Worm (Caenorhabditis elegans) whole organism, L1 larva: ENCODE data around the gene fbxc-7.
"Not testable (repeated sequence)": the region's sequence is repeated elsewhere in the genome, so short reads cannot be mapped to it uniquely, and the experiment has no call there.

Experiments used
- C34B4.2 ChIP-seq: sonication (generic microtip); optimal IDR thresholded peaks from 2 replicates; lab custom pipeline; 2017; ENCODE audit warnings: mild to moderate bottlenecking, missing genetic modification characterization, missing compliant biosample characterization
- F16B12.6 ChIP-seq: fragments of 150-350 bp; optimal IDR thresholded peaks from 2 replicates; lab custom pipeline; 2014; ENCODE audit warnings: missing biosample characterization, missing genetic modification characterization
- Y116A8C.19 ChIP-seq: sonication (generic microtip); optimal IDR thresholded peaks from 2 replicates; lab custom pipeline; 2016; ENCODE audit warnings: missing compliant biosample characterization, missing genetic modification characterization, borderline replicate concordance
- aly-2 ChIP-seq: fragments of 150-350 bp; optimal IDR thresholded peaks from 2 replicates; lab custom pipeline; 2014; ENCODE audit warnings: missing biosample characterization, missing genetic modification characterization
- ceh-82 ChIP-seq, 3 experiments: fragments of 150-350 bp in 1 of 3; sonication (generic microtip) in 2 of 3; optimal IDR thresholded peaks; 2 replicates each; lab custom pipeline; 2014 to 2017; ENCODE audit warnings: missing biosample characterization in 3 of 3, missing genetic modification characterization in 3 of 3
- ceh-90 ChIP-seq: sonication (generic microtip); optimal IDR thresholded peaks from 2 replicates; lab custom pipeline; 2016; ENCODE audit warnings: missing genetic modification characterization, missing compliant biosample characterization
- ces-1 ChIP-seq: fragments of 150-350 bp; optimal IDR thresholded peaks from 2 replicates; lab custom pipeline; 2014; ENCODE audit warnings: missing biosample characterization, missing genetic modification reagents, missing genetic modification characterization
- elt-2 ChIP-seq: sonication (generic microtip); optimal IDR thresholded peaks from 2 replicates; lab custom pipeline; 2016; ENCODE audit warnings: missing genetic modification characterization, mild to moderate bottlenecking, inconsistent platforms, missing compliant biosample characterization, missing genetic modification reagents
- fkh-10 ChIP-seq: sonication (generic microtip); optimal IDR thresholded peaks from 2 replicates; lab custom pipeline; 2017; ENCODE audit warnings: missing biosample characterization, missing genetic modification reagents, missing genetic modification characterization
- fkh-4 ChIP-seq: sonication (generic microtip); optimal IDR thresholded peaks from 2 replicates; lab custom pipeline; 2016; ENCODE audit warnings: missing compliant biosample characterization, missing genetic modification characterization, borderline replicate concordance
- hlh-17 ChIP-seq: fragments of 200-800 bp; sonication (Bioruptor generic); optimal IDR thresholded peaks from 2 replicates; lab custom pipeline; 2018; ENCODE audit warnings: missing genetic modification characterization, mild to moderate bottlenecking, missing compliant biosample characterization, moderate library complexity, borderline replicate concordance
- lin-39 ChIP-seq: fragments of 150-350 bp; optimal IDR thresholded peaks from 2 replicates; lab custom pipeline; 2014; ENCODE audit warnings: missing biosample characterization, missing genetic modification reagents, missing genetic modification characterization
- lsy-2 ChIP-seq, 2 experiments: fragments of 150-350 bp; optimal IDR thresholded peaks; 2 replicates each; lab custom pipeline; 2014; ENCODE audit warnings: missing biosample characterization in 2 of 2, missing genetic modification characterization in 2 of 2
- mab-9 ChIP-seq: fragments of 200-800 bp; sonication (Bioruptor generic); IDR thresholded peaks from 2 replicates; pipeline ENCODE4 v1.3.6; 2022; ENCODE audit warnings: missing genetic modification reagents, missing genetic modification characterization, missing compliant biosample characterization
- nhr-11 ChIP-seq: fragments of 150-350 bp; optimal IDR thresholded peaks from 2 replicates; lab custom pipeline; 2014; ENCODE audit warnings: missing biosample characterization, missing genetic modification characterization
- nhr-12 ChIP-seq: sonication (generic microtip); optimal IDR thresholded peaks from 2 replicates; lab custom pipeline; 2017; ENCODE audit warnings: missing biosample characterization, missing genetic modification characterization
- nhr-71 ChIP-seq: sonication (generic microtip); optimal IDR thresholded peaks from 2 replicates; lab custom pipeline; 2016; ENCODE audit warnings: mild to moderate bottlenecking, missing genetic modification characterization, moderate library complexity, missing compliant biosample characterization
- nhr-77 ChIP-seq: fragments of 150-350 bp; optimal IDR thresholded peaks from 2 replicates; lab custom pipeline; 2014; ENCODE audit warnings: missing biosample characterization, missing genetic modification characterization
- pqm-1 ChIP-seq: sonication (generic microtip); optimal IDR thresholded peaks from 3 replicates; lab custom pipeline; 2017; ENCODE audit warnings: missing biosample characterization, missing genetic modification characterization
- skn-1 ChIP-seq: fragments of 150-350 bp; optimal IDR thresholded peaks from 2 replicates; lab custom pipeline; 2014; ENCODE audit warnings: missing biosample characterization, missing genetic modification characterization
- snpc-4 ChIP-seq: fragments of 150-350 bp; optimal IDR thresholded peaks from 2 replicates; lab custom pipeline; 2014; ENCODE audit warnings: missing biosample characterization, missing genetic modification characterization
- sox-4 ChIP-seq: sonication (generic microtip); optimal IDR thresholded peaks from 2 replicates; lab custom pipeline; 2016; ENCODE audit warnings: missing genetic modification characterization, missing compliant biosample characterization
- sup-37 ChIP-seq: fragments of 200-800 bp; sonication (Bioruptor generic); optimal IDR thresholded peaks from 2 replicates; lab custom pipeline; 2018; ENCODE audit warnings: mild to moderate bottlenecking, missing genetic modification characterization, missing compliant biosample characterization
- tbx-2 ChIP-seq: sonication (generic microtip); optimal IDR thresholded peaks from 2 replicates; lab custom pipeline; 2016; ENCODE audit warnings: missing genetic modification characterization, missing compliant biosample characterization
- unc-130 ChIP-seq: fragments of 150-350 bp; optimal IDR thresholded peaks from 2 replicates; lab custom pipeline; 2017; ENCODE audit warnings: missing biosample characterization, missing genetic modification characterization, inconsistent platforms
- unc-98 ChIP-seq: fragments of 200-800 bp; sonication (Bioruptor generic); IDR thresholded peaks from 2 replicates; pipeline ENCODE4 v1.3.6; 2022; ENCODE audit warnings: missing genetic modification characterization, missing compliant biosample characterization
- ztf-11 ChIP-seq, 2 experiments: sonication (generic microtip); optimal IDR thresholded peaks; 2 replicates each; lab custom pipeline; 2016 to 2017; ENCODE audit warnings: missing genetic modification characterization in 2 of 2, missing biosample characterization in 1 of 2, missing compliant biosample characterization in 1 of 2
- ztf-4 ChIP-seq: fragments of 150-350 bp; optimal IDR thresholded peaks from 2 replicates; lab custom pipeline; 2014; ENCODE audit warnings: missing biosample characterization, missing genetic modification characterization

fbxc-7 gene

ce11 chrII:994231-994630, 39.5 kb downstream of the fbxc-7 start, which contains the start of gene F45D11.7:
Gene F45D11.7 (plus strand): TSS chrII:994531.
- not testable (repeated sequence) for TF ChIP-seq lsy-2 (tag; optimal IDR thresholded peaks at IDR 0.05; lab: Kevin White, UChicago); unc-130 (tag; lab: Kevin White, UChicago); ceh-90

- TF ChIP-seq skn-1 (tag; lab: Kevin White, UChicago); mab-9 (GFP tag; lab: Robert Waterston, UW); fkh-4 (tag; lab: Kevin White, UChicago): not testable (repeated sequence)
Observed at ce11 chrII:996112-996511, 41.4 kb downstream of the fbxc-7 start, which contains the start of gene F45D11.11. Gene F45D11.11 (minus strand): TSS chrII:996212.

- TF ChIP-seq nhr-77 (tag; lab: Kevin White, UChicago): no peak
- TF ChIP-seq F16B12.6 (tag; lab: Kevin White, UChicago): no peak
- no peak for TF ChIP-seq fkh-4 (tag; lab: Kevin White, UChicago)
- no peak for TF ChIP-seq ces-1 (GFP tag; lab: Kevin White, UChicago)
- no peak for TF ChIP-seq tbx-2 (tag; lab: Kevin White, UChicago)
- no peak for TF ChIP-seq nhr-71 (tag; lab: Kevin White, UChicago)
- TF ChIP-seq fkh-10 (GFP tag; lab: Kevin White, UChicago): no peak
- no peak for TF ChIP-seq ztf-4 (tag; lab: Kevin White, UChicago)
- TF ChIP-seq nhr-11: no peak
- TF ChIP-seq ceh-82 (tag; optimal IDR thresholded peaks at IDR 0.05; lab: Kevin White, UChicago): no peak
- no peak for TF ChIP-seq lin-39
- TF ChIP-seq hlh-17: no peak
- no peak for TF ChIP-seq unc-98
Observed at ce11 chrII:999493-999892, 44.8 kb downstream of the fbxc-7 start, which contains the start of gene fbxb-29. Gene fbxb-29 (minus strand): TSS chrII:999593.

DNA sequence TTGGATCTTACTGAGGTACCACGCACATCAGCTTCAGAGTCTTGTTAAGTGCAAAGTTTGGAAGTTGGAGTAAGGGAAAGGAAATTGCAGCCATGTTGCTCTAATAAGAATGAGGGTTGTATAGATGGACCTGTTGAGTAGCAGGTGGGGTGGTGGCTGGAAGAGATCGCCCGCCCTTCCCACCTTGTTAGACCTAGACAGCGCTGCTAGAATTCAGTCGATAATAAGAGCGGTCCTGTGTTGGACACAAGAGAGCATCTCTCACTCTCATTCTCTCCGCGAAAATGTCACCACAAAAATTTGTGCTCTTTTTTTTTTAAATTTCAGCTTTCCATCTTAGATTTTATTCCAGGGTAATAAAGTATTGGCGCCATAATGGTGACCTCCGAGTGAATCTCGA, 46.6 kb downstream of the fbxc-7 start, which contains the start of the genes fbxb-30 and F45D11.5:
Gene fbxb-30, minus strand, starts transcription at position 101 of the 400 bp plus-strand sequence.
Gene F45D11.5, plus strand, starts transcription at position 352 of the 400 bp plus-strand sequence.
- no peak for TF ChIP-seq C34B4.2
- no peak for TF ChIP-seq Y116A8C.19 (tag; lab: Kevin White, UChicago)
- no peak for TF ChIP-seq pqm-1 (tag; lab: Kevin White, UChicago)
- no peak for TF ChIP-seq lin-39
- no peak for TF ChIP-seq sox-4 (tag; lab: Kevin White, UChicago)
- no peak for TF ChIP-seq ztf-11 (tag; optimal IDR thresholded peaks at IDR 0.05; lab: Kevin White, UChicago)
- no peak for TF ChIP-seq mab-9 (GFP tag; lab: Robert Waterston, UW)
- no peak for TF ChIP-seq nhr-12 (tag; lab: Kevin White, UChicago)
- TF ChIP-seq snpc-4 (tag; lab: Kevin White, UChicago): no peak
- TF ChIP-seq sup-37 (GFP tag; lab: Kevin White, UChicago): no peak
- no peak for TF ChIP-seq nhr-71 (tag; lab: Kevin White, UChicago)
- TF ChIP-seq lsy-2 (tag; optimal IDR thresholded peaks at IDR 0.05; lab: Kevin White, UChicago): no peak
- no peak for TF ChIP-seq elt-2 (tag; lab: Kevin White, UChicago)
- TF ChIP-seq aly-2: no peak
